Comparison of ENCODE assay signal across 1 fruit fly cellular context in the genomic region with DNA sequence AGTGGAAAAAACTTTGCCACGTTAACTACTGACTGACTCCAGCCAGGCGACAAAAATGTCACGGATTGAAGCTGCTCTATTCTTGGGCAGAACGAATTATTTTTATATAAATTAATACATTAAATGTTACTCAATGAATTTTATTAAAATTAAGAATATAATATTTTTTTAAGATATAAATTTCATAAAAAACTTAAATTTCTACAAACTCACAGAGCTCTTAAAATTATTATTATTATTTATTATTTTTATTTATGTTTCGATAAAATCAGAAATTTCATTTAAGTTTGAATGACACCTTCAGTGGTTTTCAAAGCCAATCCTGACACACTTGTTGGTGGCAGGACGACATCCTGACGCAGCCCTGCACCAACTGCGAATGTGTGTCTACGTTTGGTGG.
A peak's percentile ranks its signal among the peaks of the same experiment; 100 is the strongest.
TF ChIP-seq lines count a peak whose summit lies in the region.

No protein-coding gene starts in this region.

TF ChIP-seq in whole organism, embryonic, 481 proteins besides CTCF, POLR2A, EP300 and RAD21 (continued from another document):
- TF ChIP-seq Asciz (GFP tag; optimal IDR thresholded peaks at IDR 0.05; lab: Kevin White, UChicago) (peak; percentile 3), CG12391 (tag; optimal IDR thresholded peaks at IDR 0.05; lab: Kevin White, UChicago) (peak; percentile 40), CG2712 (tag; optimal IDR thresholded peaks at IDR 0.05; lab: Kevin White, UChicago) (peak; percentile 58), CG32772 (GFP tag; IDR thresholded peaks at IDR 0.05; lab: Robert Waterston, UW) (no peak), dmrt99B (tag; optimal IDR thresholded peaks at IDR 0.05; lab: Kevin White, UChicago) (peak; percentile 50), phol (tag; optimal IDR thresholded peaks at IDR 0.05; lab: Kevin White, UChicago) (peak; percentile 17), aop (GFP tag; IDR thresholded peaks at IDR 0.05; lab: Robert Waterston, UW) (no peak), CG13894 (tag; optimal IDR thresholded peaks at IDR 0.05; lab: Kevin White, UChicago) (no peak), sc (optimal IDR thresholded peaks at IDR 0.05; lab: Kevin White, UChicago) (no peak), sc (GFP tag; optimal IDR thresholded peaks at IDR 0.05; lab: Kevin White, UChicago) (no peak), Max (GFP tag; optimal IDR thresholded peaks at IDR 0.05; lab: Kevin White, UChicago) (no peak), CG16815 (GFP tag; optimal IDR thresholded peaks at IDR 0.05; lab: Kevin White, UChicago) (no peak), tio (GFP tag; optimal IDR thresholded peaks at IDR 0.05; lab: Kevin White, UChicago) (peak; percentile 4), CG11456 (GFP tag; IDR thresholded peaks at IDR 0.05; lab: Robert Waterston, UW) (no peak), D19A (tag; optimal IDR thresholded peaks at IDR 0.05; lab: Kevin White, UChicago) (peak; percentile 50), pros (GFP tag; optimal IDR thresholded peaks at IDR 0.05; lab: Kevin White, UChicago) (no peak), CG3995 (GFP tag; optimal IDR thresholded peaks at IDR 0.05; lab: Kevin White, UChicago) (no peak), lab (GFP tag; optimal IDR thresholded peaks at IDR 0.05; lab: Kevin White, UChicago) (peak; percentile 7), jigr1 (GFP tag; IDR thresholded peaks at IDR 0.05; lab: Robert Waterston, UW) (no peak), CG10979 (tag; optimal IDR thresholded peaks at IDR 0.05; lab: Kevin White, UChicago) (peak; percentile 51), hth (optimal IDR thresholded peaks at IDR 0.05; lab: Kevin White, UChicago) (no peak), CG5245 (GFP tag; optimal IDR thresholded peaks at IDR 0.05; lab: Kevin White, UChicago) (no peak), Hmx (GFP tag; optimal IDR thresholded peaks at IDR 0.05; lab: Kevin White, UChicago) (no peak), her (GFP tag; optimal IDR thresholded peaks at IDR 0.05; lab: Kevin White, UChicago) (no peak), Fer1 (GFP tag; optimal IDR thresholded peaks at IDR 0.05; lab: Kevin White, UChicago) (peak; percentile 52), PHDP (tag; optimal IDR thresholded peaks at IDR 0.05; lab: Kevin White, UChicago) (peak; percentile 29), crc (GFP tag; optimal IDR thresholded peaks at IDR 0.05; lab: Kevin White, UChicago) (no peak), CG15696 (tag; optimal IDR thresholded peaks at IDR 0.05; lab: Kevin White, UChicago) (no peak), YL-1 (GFP tag; optimal IDR thresholded peaks at IDR 0.05; lab: Kevin White, UChicago) (no peak), abd-A (tag; optimal IDR thresholded peaks at IDR 0.05; lab: Kevin White, UChicago) (no peak), CG11504 (tag; optimal IDR thresholded peaks at IDR 0.05; lab: Kevin White, UChicago) (peak; percentile 60), Ssrp (tag; optimal IDR thresholded peaks at IDR 0.05; lab: Kevin White, UChicago) (peak; percentile 5), CG2116 (GFP tag; optimal IDR thresholded peaks at IDR 0.05; lab: Kevin White, UChicago) (no peak), Dfd (GFP tag; optimal IDR thresholded peaks at IDR 0.05; lab: Kevin White, UChicago) (no peak), sim (GFP tag; IDR thresholded peaks at IDR 0.05; lab: Robert Waterston, UW) (no peak), CG10321 (GFP tag; IDR thresholded peaks at IDR 0.05; lab: Robert Waterston, UW) (no peak), CG3847 (GFP tag; IDR thresholded peaks at IDR 0.05; lab: Robert Waterston, UW) (no peak), CG3281 (GFP tag; optimal IDR thresholded peaks at IDR 0.05; lab: Kevin White, UChicago) (peak; percentile 20), sqz (GFP tag; optimal IDR thresholded peaks at IDR 0.05; lab: Kevin White, UChicago) (peak; percentile 23), CG8944 (GFP tag; optimal IDR thresholded peaks at IDR 0.05; lab: Kevin White, UChicago) (no peak), Atf-2 (GFP tag; optimal IDR thresholded peaks at IDR 0.05; lab: Kevin White, UChicago) (no peak), Drgx (GFP tag; IDR thresholded peaks at IDR 0.05; lab: Robert Waterston, UW) (no peak), gsb-n (tag; optimal IDR thresholded peaks at IDR 0.05; lab: Kevin White, UChicago) (peak; percentile 20), dimm (GFP tag; IDR thresholded peaks at IDR 0.05; lab: Robert Waterston, UW) (no peak), bcd (GFP tag; optimal IDR thresholded peaks at IDR 0.05; lab: Kevin White, UChicago) (no peak), dan (GFP tag; IDR thresholded peaks at IDR 0.05; lab: Robert Waterston, UW) (no peak), nom (GFP tag; optimal IDR thresholded peaks at IDR 0.05; lab: Kevin White, UChicago) (no peak), NC2α (GFP tag; optimal IDR thresholded peaks at IDR 0.05; lab: Kevin White, UChicago) (no peak), CG4730 (GFP tag; IDR thresholded peaks at IDR 0.05; lab: Robert Waterston, UW) (no peak), toy (GFP tag; IDR thresholded peaks at IDR 0.05; lab: Robert Waterston, UW) (no peak), wor (GFP tag; IDR thresholded peaks at IDR 0.05; lab: Robert Waterston, UW) (no peak), ab (GFP tag; optimal IDR thresholded peaks at IDR 0.05; lab: Kevin White, UChicago) (no peak), HLHmδ (GFP tag; optimal IDR thresholded peaks at IDR 0.05; lab: Kevin White, UChicago) (no peak), inv (GFP tag; IDR thresholded peaks at IDR 0.05; lab: Robert Waterston, UW; ENCODE audit: partially characterized antibody) (no peak), Rx (GFP tag; IDR thresholded peaks at IDR 0.05; lab: Robert Waterston, UW) (no peak), CG14441 (GFP tag; IDR thresholded peaks at IDR 0.05; lab: Robert Waterston, UW) (no peak), CG18619 (GFP tag; optimal IDR thresholded peaks at IDR 0.05; lab: Kevin White, UChicago) (no peak), CG3065 (GFP tag; optimal IDR thresholded peaks at IDR 0.05; lab: Kevin White, UChicago) (no peak), dati (GFP tag; IDR thresholded peaks at IDR 0.05; lab: Robert Waterston, UW) (no peak), CG11696 (GFP tag; IDR thresholded peaks at IDR 0.05; lab: Robert Waterston, UW) (no peak), CG7556 (GFP tag; optimal IDR thresholded peaks at IDR 0.05; lab: Kevin White, UChicago) (peak; percentile 67), chinmo (GFP tag; IDR thresholded peaks at IDR 0.05; lab: Robert Waterston, UW; ENCODE audit: partially characterized antibody) (no peak), tgo (GFP tag; IDR thresholded peaks at IDR 0.05; lab: Robert Waterston, UW) (no peak), Hand (GFP tag; optimal IDR thresholded peaks at IDR 0.05; lab: Kevin White, UChicago) (no peak), fd96Cb (tag; optimal IDR thresholded peaks at IDR 0.05; lab: Kevin White, UChicago) (peak; percentile 22), zen (tag; optimal IDR thresholded peaks at IDR 0.05; lab: Kevin White, UChicago) (no peak), gro (GFP tag; optimal IDR thresholded peaks at IDR 0.05; lab: Kevin White, UChicago) (no peak), dm (GFP tag; optimal IDR thresholded peaks at IDR 0.05; lab: Kevin White, UChicago) (no peak), Optix (GFP tag; IDR thresholded peaks at IDR 0.05; lab: Robert Waterston, UW) (no peak), CG14965 (GFP tag; optimal IDR thresholded peaks at IDR 0.05; lab: Kevin White, UChicago; ENCODE audit: borderline replicate concordance) (no peak), CG6254 (GFP tag; optimal IDR thresholded peaks at IDR 0.05; lab: Kevin White, UChicago) (no peak), Dp (GFP tag; optimal IDR thresholded peaks at IDR 0.05; lab: Kevin White, UChicago) (no peak), sob (GFP tag; IDR thresholded peaks at IDR 0.05; lab: Robert Waterston, UW) (0 out of 2 replicates have a peak, but pooled peaks have one; percentile 5), Sox100B (GFP tag; optimal IDR thresholded peaks at IDR 0.05; lab: Kevin White, UChicago) (peak; percentile 50), CG6765 (GFP tag; optimal IDR thresholded peaks at IDR 0.05; lab: Kevin White, UChicago) (no peak), Abd-B (GFP tag; optimal IDR thresholded peaks at IDR 0.05; lab: Kevin White, UChicago) (no peak), dmrt11E (tag; optimal IDR thresholded peaks at IDR 0.05; lab: Kevin White, UChicago) (peak; percentile 30), CG10565 (GFP tag; optimal IDR thresholded peaks at IDR 0.05; lab: Kevin White, UChicago) (no peak), CG31224 (GFP tag; IDR thresholded peaks at IDR 0.05; lab: Robert Waterston, UW) (no peak), CG9876 (GFP tag; optimal IDR thresholded peaks at IDR 0.05; lab: Kevin White, UChicago) (no peak), prd (optimal IDR thresholded peaks at IDR 0.05; lab: Kevin White, UChicago) (no peak), prd (GFP tag; IDR thresholded peaks at IDR 0.05; lab: Robert Waterston, UW) (no peak), nmo (GFP tag; optimal IDR thresholded peaks at IDR 0.05; lab: Kevin White, UChicago) (peak; percentile 17), CG1233 (GFP tag; optimal IDR thresholded peaks at IDR 0.05; lab: Kevin White, UChicago) (no peak), ase (GFP tag; IDR thresholded peaks at IDR 0.05; lab: Robert Waterston, UW) (no peak), luna (GFP tag; optimal IDR thresholded peaks at IDR 0.05; lab: Kevin White, UChicago) (no peak), Bdp1 (GFP tag; optimal IDR thresholded peaks at IDR 0.05; lab: Kevin White, UChicago) (no peak), D (optimal IDR thresholded peaks at IDR 0.05; lab: Kevin White, UChicago) (no peak), D (GFP tag; optimal IDR thresholded peaks at IDR 0.05; lab: Kevin White, UChicago) (peak; percentile 32), CG18599 (GFP tag; optimal IDR thresholded peaks at IDR 0.05; lab: Kevin White, UChicago) (peak; percentile 68), CG10267 (tag; optimal IDR thresholded peaks at IDR 0.05; lab: Kevin White, UChicago) (peak; percentile 31), CG15073 (GFP tag; optimal IDR thresholded peaks at IDR 0.05; lab: Kevin White, UChicago) (no peak), Bgb (GFP tag; IDR thresholded peaks at IDR 0.05; lab: Robert Waterston, UW; ENCODE audit: partially characterized antibody) (no peak), eve (GFP tag; optimal IDR thresholded peaks at IDR 0.05; lab: Kevin White, UChicago) (no peak), Jarid2 (GFP tag; optimal IDR thresholded peaks at IDR 0.05; lab: Kevin White, UChicago) (no peak), bsh (GFP tag; optimal IDR thresholded peaks at IDR 0.05; lab: Kevin White, UChicago) (peak in 1 of 2 experiments; percentile 70), CG1603 (tag; optimal IDR thresholded peaks at IDR 0.05; lab: Kevin White, UChicago) (no peak), grau (tag; optimal IDR thresholded peaks at IDR 0.05; lab: Kevin White, UChicago) (peak; percentile 48), H2.0 (GFP tag; IDR thresholded peaks at IDR 0.05; lab: Robert Waterston, UW) (no peak), CG13424 (tag; optimal IDR thresholded peaks at IDR 0.05; lab: Kevin White, UChicago) (peak; percentile 51), Eip74EF (GFP tag; optimal IDR thresholded peaks at IDR 0.05; lab: Kevin White, UChicago) (no peak), Meics (GFP tag; optimal IDR thresholded peaks at IDR 0.05; lab: Kevin White, UChicago) (peak; percentile 47), pum (GFP tag; optimal IDR thresholded peaks at IDR 0.05; lab: Kevin White, UChicago) (no peak), CG7839 (tag; optimal IDR thresholded peaks at IDR 0.05; lab: Kevin White, UChicago) (peak; percentile 50), CG6683 (GFP tag; optimal IDR thresholded peaks at IDR 0.05; lab: Kevin White, UChicago) (no peak), B-H1 (GFP tag; IDR thresholded peaks at IDR 0.05; lab: Robert Waterston, UW) (no peak), Oli (tag; optimal IDR thresholded peaks at IDR 0.05; lab: Kevin White, UChicago) (peak; percentile 12), CG16813 (GFP tag; IDR thresholded peaks at IDR 0.05; lab: Robert Waterston, UW; ENCODE audit: partially characterized antibody) (no peak), CG10209 (GFP tag; optimal IDR thresholded peaks at IDR 0.05; lab: Kevin White, UChicago) (peak; percentile 3), CG4424 (GFP tag; optimal IDR thresholded peaks at IDR 0.05; lab: Kevin White, UChicago) (peak; percentile 11), CG4360 (GFP tag; IDR thresholded peaks at IDR 0.05; lab: Robert Waterston, UW) (peak; percentile 30; the same call in 1 of the 2 replicates), CG17361 (GFP tag; IDR thresholded peaks at IDR 0.05; lab: Robert Waterston, UW) (peak; percentile 23; the same call in 1 of the 3 replicates)
